Worm (Caenorhabditis elegans) whole organism, L1 larva: ENCODE data around the gene cyp-13A5.
A peak's percentile ranks its signal among the peaks of the same experiment; 100 is the strongest.

Experiments used
- C34B4.2 ChIP-seq: sonication (generic microtip); optimal IDR thresholded peaks from 2 replicates; lab custom pipeline; 2017; ENCODE audit warnings: mild to moderate bottlenecking, missing genetic modification characterization, missing compliant biosample characterization
- Y116A8C.19 ChIP-seq: sonication (generic microtip); optimal IDR thresholded peaks from 2 replicates; lab custom pipeline; 2016; ENCODE audit warnings: missing compliant biosample characterization, missing genetic modification characterization, borderline replicate concordance
- aha-1 ChIP-seq: fragments of 150-350 bp; optimal IDR thresholded peaks from 2 replicates; lab custom pipeline; 2014; ENCODE audit warnings: missing biosample characterization, missing genetic modification characterization
- alr-1 ChIP-seq: fragments of 200-800 bp; sonication (Bioruptor generic); optimal IDR thresholded peaks from 2 replicates; lab custom pipeline; 2018; ENCODE audit warnings: borderline replicate concordance, mild to moderate bottlenecking, missing genetic modification characterization, missing compliant biosample characterization
- blmp-1 ChIP-seq: fragments of 150-350 bp; optimal IDR thresholded peaks from 2 replicates; lab custom pipeline; 2014; ENCODE audit warnings: missing biosample characterization, missing genetic modification characterization
- ceh-82 ChIP-seq, 3 experiments: fragments of 150-350 bp in 1 of 3; sonication (generic microtip) in 2 of 3; optimal IDR thresholded peaks; 2 replicates each; lab custom pipeline; 2014 to 2017; ENCODE audit warnings: missing biosample characterization in 3 of 3, missing genetic modification characterization in 3 of 3
- ceh-90 ChIP-seq: sonication (generic microtip); optimal IDR thresholded peaks from 2 replicates; lab custom pipeline; 2016; ENCODE audit warnings: missing genetic modification characterization, missing compliant biosample characterization
- ces-1 ChIP-seq: fragments of 150-350 bp; optimal IDR thresholded peaks from 2 replicates; lab custom pipeline; 2014; ENCODE audit warnings: missing biosample characterization, missing genetic modification reagents, missing genetic modification characterization
- efl-1 ChIP-seq, 4 experiments: fragments of 150-350 bp; optimal IDR thresholded peaks in 3 of 4; peaks in 1 of 4; 1 replicate in 1 of 4; 2 replicates in 3 of 4; lab custom pipeline; 2014; ENCODE audit warnings: missing biosample characterization in 2 of 4, missing genetic modification characterization in 2 of 4, missing genetic modification reagents in 2 of 4
- egl-13 ChIP-seq: sonication (generic microtip); optimal IDR thresholded peaks from 2 replicates; lab custom pipeline; 2016; ENCODE audit warnings: missing genotype, missing genetic modification reagents, missing genetic modification characterization, missing compliant biosample characterization
- elt-2 ChIP-seq: sonication (generic microtip); optimal IDR thresholded peaks from 2 replicates; lab custom pipeline; 2016; ENCODE audit warnings: missing genetic modification characterization, mild to moderate bottlenecking, inconsistent platforms, missing compliant biosample characterization, missing genetic modification reagents
- ets-5 ChIP-seq: fragments of 200-800 bp; sonication (Bioruptor generic); IDR thresholded peaks from 2 replicates; pipeline ENCODE4 v1.3.6; 2022; ENCODE audit warnings: missing genetic modification characterization, missing compliant biosample characterization
- fkh-10 ChIP-seq: sonication (generic microtip); optimal IDR thresholded peaks from 2 replicates; lab custom pipeline; 2017; ENCODE audit warnings: missing biosample characterization, missing genetic modification reagents, missing genetic modification characterization
- fkh-4 ChIP-seq: sonication (generic microtip); optimal IDR thresholded peaks from 2 replicates; lab custom pipeline; 2016; ENCODE audit warnings: missing compliant biosample characterization, missing genetic modification characterization, borderline replicate concordance
- fos-1 ChIP-seq: fragments of 150-350 bp; optimal IDR thresholded peaks from 2 replicates; lab custom pipeline; 2014; ENCODE audit warnings: missing biosample characterization, missing genetic modification characterization
- hlh-17 ChIP-seq: fragments of 200-800 bp; sonication (Bioruptor generic); optimal IDR thresholded peaks from 2 replicates; lab custom pipeline; 2018; ENCODE audit warnings: missing genetic modification characterization, mild to moderate bottlenecking, missing compliant biosample characterization, moderate library complexity, borderline replicate concordance
- jun-1 ChIP-seq: fragments of 150-350 bp; optimal IDR thresholded peaks from 2 replicates; lab custom pipeline; 2014; ENCODE audit warnings: missing biosample characterization, missing genetic modification reagents, missing genetic modification characterization
- lin-14 ChIP-seq: fragments of 200-800 bp; sonication (Bioruptor generic); optimal IDR thresholded peaks from 2 replicates; lab custom pipeline; 2018; ENCODE audit warnings: mild to moderate bottlenecking, missing genetic modification characterization, moderate library complexity, missing compliant biosample characterization
- lin-35 ChIP-seq, 2 experiments: fragments of 150-350 bp; optimal IDR thresholded peaks; 2 replicates each; lab custom pipeline; 2014; ENCODE audit warnings: missing biosample characterization in 2 of 2, missing genetic modification characterization in 2 of 2, missing genetic modification reagents in 2 of 2
- mab-9 ChIP-seq: fragments of 200-800 bp; sonication (Bioruptor generic); IDR thresholded peaks from 2 replicates; pipeline ENCODE4 v1.3.6; 2022; ENCODE audit warnings: missing genetic modification reagents, missing genetic modification characterization, missing compliant biosample characterization
- nhr-19 ChIP-seq: fragments of 200-800 bp; sonication (Bioruptor generic); conservative IDR thresholded peaks from 2 replicates; pipeline ENCODE4 v1.3.6; 2022; ENCODE audit warnings: missing genetic modification characterization, missing compliant biosample characterization
- nhr-20 ChIP-seq: sonication (generic microtip); optimal IDR thresholded peaks from 2 replicates; lab custom pipeline; 2016; ENCODE audit warnings: mild to moderate bottlenecking, missing genetic modification characterization, missing compliant biosample characterization
- nhr-237 ChIP-seq: fragments of 150-350 bp; optimal IDR thresholded peaks from 2 replicates; lab custom pipeline; 2014; ENCODE audit warnings: missing biosample characterization, missing genetic modification characterization
- nhr-71 ChIP-seq: sonication (generic microtip); optimal IDR thresholded peaks from 2 replicates; lab custom pipeline; 2016; ENCODE audit warnings: mild to moderate bottlenecking, missing genetic modification characterization, moderate library complexity, missing compliant biosample characterization
- nhr-84 ChIP-seq: sonication (generic microtip); optimal IDR thresholded peaks from 2 replicates; lab custom pipeline; 2017; ENCODE audit warnings: missing biosample characterization, missing genetic modification characterization
- nhr-90 ChIP-seq: sonication (generic microtip); optimal IDR thresholded peaks from 2 replicates; lab custom pipeline; 2016; ENCODE audit warnings: mild to moderate bottlenecking, missing genetic modification characterization, missing compliant biosample characterization; ENCODE audit not compliant: poor library complexity
- pag-3 ChIP-seq: sonication (generic microtip); optimal IDR thresholded peaks from 2 replicates; lab custom pipeline; 2017; ENCODE audit warnings: missing genetic modification characterization, mild to moderate bottlenecking, missing compliant biosample characterization, antibody characterized with exemption, borderline replicate concordance; ENCODE audit not compliant: insufficient read depth
- pax-3 ChIP-seq: fragments of 200-800 bp; sonication (Bioruptor generic); optimal IDR thresholded peaks from 2 replicates; lab custom pipeline; 2018; ENCODE audit warnings: mild to moderate bottlenecking, missing genetic modification characterization, moderate library complexity, missing compliant biosample characterization
- pqm-1 ChIP-seq: sonication (generic microtip); optimal IDR thresholded peaks from 3 replicates; lab custom pipeline; 2017; ENCODE audit warnings: missing biosample characterization, missing genetic modification characterization
- swsn-7 ChIP-seq: sonication (generic microtip); optimal IDR thresholded peaks from 2 replicates; lab custom pipeline; 2016; ENCODE audit warnings: missing genetic modification characterization, missing compliant biosample characterization
- tlp-1 ChIP-seq: fragments of 150-350 bp; optimal IDR thresholded peaks from 2 replicates; lab custom pipeline; 2014; ENCODE audit warnings: missing biosample characterization, missing genetic modification characterization
- unc-130 ChIP-seq: fragments of 150-350 bp; optimal IDR thresholded peaks from 2 replicates; lab custom pipeline; 2017; ENCODE audit warnings: missing biosample characterization, missing genetic modification characterization, inconsistent platforms

Gene cyp-13A5

ce11 chrII:9802642-9803041 is 2.5 kb upstream of the cyp-13A5 start, which contains the start of gene cyp-13A6:
Gene cyp-13A6 (minus strand): TSS chrII:9802821.
- TF ChIP-seq lin-14: peak; percentile 28
- TF ChIP-seq nhr-20 (tag; lab: Kevin White, UChicago): peak; percentile 13
- TF ChIP-seq unc-130 (tag; lab: Kevin White, UChicago): no peak
- no peak for TF ChIP-seq ceh-82 (tag; optimal IDR thresholded peaks at IDR 0.05; lab: Kevin White, UChicago)
- no peak for TF ChIP-seq blmp-1 (tag; lab: Kevin White, UChicago)
- TF ChIP-seq swsn-7 (tag; lab: Kevin White, UChicago): no peak
- TF ChIP-seq hlh-17 (GFP tag; lab: Kevin White, UChicago): no peak
- TF ChIP-seq ces-1 (GFP tag; lab: Kevin White, UChicago): no peak
- TF ChIP-seq elt-2 (tag; lab: Kevin White, UChicago): peak; percentile 21
- TF ChIP-seq mab-9 (GFP tag; lab: Robert Waterston, UW): no peak
- TF ChIP-seq fkh-10 (GFP tag; lab: Kevin White, UChicago): no peak
- no peak for TF ChIP-seq jun-1 (tag; lab: Kevin White, UChicago)
- TF ChIP-seq Y116A8C.19 (tag; lab: Kevin White, UChicago): no peak
- no peak for TF ChIP-seq pax-3 (tag; lab: Kevin White, UChicago)
- no peak for TF ChIP-seq C34B4.2 (tag; lab: Kevin White, UChicago)
- no peak for TF ChIP-seq pag-3 (tag; lab: Kevin White, UChicago)

DNA sequence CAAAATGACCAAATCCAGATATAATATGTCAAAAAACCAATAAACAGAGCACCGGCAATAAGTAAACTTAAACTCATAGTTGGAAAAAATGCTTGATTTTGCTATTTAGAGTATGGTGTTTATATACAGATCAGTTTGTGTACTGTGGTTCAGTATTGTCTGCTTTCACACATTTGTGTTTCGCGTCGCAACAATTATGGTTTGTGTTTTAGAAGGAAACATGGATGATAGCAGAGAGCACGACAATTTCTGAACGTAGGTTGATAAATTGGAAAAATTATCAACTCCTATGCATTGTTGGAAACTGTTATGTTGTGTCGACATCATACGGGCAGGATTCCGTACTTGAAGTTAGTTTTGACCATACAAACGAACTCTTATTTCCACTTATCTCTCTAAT is 2.5 kb downstream of the cyp-13A5 start, which contains the start of gene cyp-13A4:
Gene cyp-13A4, minus strand, starts transcription at position 77 of the 400 bp plus-strand sequence.
- no peak for TF ChIP-seq fkh-4 (tag; lab: Kevin White, UChicago)
- no peak for TF ChIP-seq nhr-237 (tag; lab: Kevin White, UChicago)
- TF ChIP-seq egl-13 (tag; lab: Kevin White, UChicago): no peak
- TF ChIP-seq aha-1 (tag; lab: Kevin White, UChicago): no peak
- TF ChIP-seq nhr-84 (tag; lab: Kevin White, UChicago): no peak
- TF ChIP-seq ceh-90 (tag; lab: Kevin White, UChicago): no peak
- TF ChIP-seq fkh-10 (GFP tag; lab: Kevin White, UChicago): no peak

ce11 chrII:9793197-9793596 is 7.0 kb downstream of the cyp-13A5 start, which contains the start of gene cyp-13A3:
Gene cyp-13A3 (minus strand): TSS chrII:9793297.
- TF ChIP-seq tlp-1 (tag; lab: Kevin White, UChicago) (no peak), nhr-20 (tag; lab: Kevin White, UChicago) (peak; percentile 70)

ce11 chrII:9791185-9791584 is 9.0 kb downstream of the cyp-13A5 start:
- TF ChIP-seq lin-35 (GFP tag; optimal IDR thresholded peaks at IDR 0.05; lab: Kevin White, UChicago): peak in 1 of 2 experiments; percentile 45
- no peak for TF ChIP-seq alr-1 (tag; lab: Kevin White, UChicago)
- TF ChIP-seq nhr-90 (tag; lab: Kevin White, UChicago): peak; percentile 14
- no peak for TF ChIP-seq efl-1 (optimal IDR thresholded peaks at IDR 0.05; lab: Kevin White, UChicago)
- TF ChIP-seq efl-1 (GFP tag; optimal IDR thresholded peaks at IDR 0.05 in 1 of 2; lab: Kevin White, UChicago): peak in 1 of 2 experiments; percentile 4
- TF ChIP-seq nhr-20 (tag; lab: Kevin White, UChicago): peak; percentile 62
- no peak for TF ChIP-seq nhr-19 (GFP tag; lab: Robert Waterston, UW)
- peak; percentile 95 for TF ChIP-seq elt-2 (tag; lab: Kevin White, UChicago)
- peak; percentile 40 for TF ChIP-seq nhr-71 (tag; lab: Kevin White, UChicago)
- no peak for TF ChIP-seq ets-5 (GFP tag; lab: Robert Waterston, UW)
- peak; percentile 81 for TF ChIP-seq pqm-1 (tag; lab: Kevin White, UChicago)
- peak; percentile 32 for TF ChIP-seq jun-1 (tag; lab: Kevin White, UChicago)
- TF ChIP-seq lin-14: peak; percentile 31
- no peak for TF ChIP-seq fos-1 (tag; lab: Kevin White, UChicago)
- no peak for TF ChIP-seq swsn-7 (tag; lab: Kevin White, UChicago)
